Fruit fly (Drosophila melanogaster) whole organism, embryonic: ENCODE results near the gene Vha16-5.

Experiments used
- B-H1 ChIP-seq: fragments of 200-800 bp; sonication (Bioruptor generic); IDR thresholded peaks from 3 replicates; pipeline ENCODE4 v1.3.6; 2022; ENCODE audit warnings: missing biosample characterization, missing genetic modification characterization
- CG10654 ChIP-seq: fragments of 200-800 bp; sonication (Bioruptor generic); optimal IDR thresholded peaks from 2 replicates; lab custom pipeline; 2016; ENCODE audit warnings: missing biosample characterization, missing genetic modification characterization
- CG12299 ChIP-seq: fragments of 200-800 bp; sonication (Bioruptor generic); optimal IDR thresholded peaks from 2 replicates; lab custom pipeline; 2018; ENCODE audit warnings: missing biosample characterization, mild to moderate bottlenecking, missing genetic modification characterization
- CG13296 ChIP-seq: fragments of 200-800 bp; sonication (Bioruptor generic); optimal IDR thresholded peaks from 3 replicates; lab custom pipeline; 2018; ENCODE audit warnings: missing biosample characterization, mild to moderate bottlenecking, missing genetic modification characterization
- CG14050 ChIP-seq: fragments of 200-800 bp; sonication (Bioruptor generic); IDR thresholded peaks from 3 replicates; pipeline ENCODE4 v1.3.6; 2022; ENCODE audit warnings: missing biosample characterization, missing genetic modification characterization
- CG15514 ChIP-seq: fragments of 200-800 bp; sonication (Bioruptor generic); optimal IDR thresholded peaks from 3 replicates; lab custom pipeline; 2017; ENCODE audit warnings: missing biosample characterization, missing genetic modification characterization, mild to moderate bottlenecking, moderate library complexity, missing genetic modification reagents
- CG17912 ChIP-seq: fragments of 200-800 bp; sonication (Bioruptor generic); optimal IDR thresholded peaks from 2 replicates; lab custom pipeline; 2018; ENCODE audit warnings: missing biosample characterization, mild to moderate bottlenecking, missing genetic modification characterization
- CG18476 ChIP-seq: fragments of 200-800 bp; sonication (Bioruptor generic); optimal IDR thresholded peaks from 2 replicates; lab custom pipeline; 2016; ENCODE audit warnings: missing biosample characterization, mild to moderate bottlenecking, missing genetic modification characterization
- CG30403 ChIP-seq: fragments of 200-800 bp; sonication (Bioruptor generic); optimal IDR thresholded peaks from 3 replicates; lab custom pipeline; 2016; ENCODE audit warnings: missing biosample characterization, missing genetic modification characterization
- CG30431 ChIP-seq: fragments of 200-800 bp; sonication (Bioruptor generic); optimal IDR thresholded peaks from 2 replicates; lab custom pipeline; 2017; ENCODE audit warnings: missing biosample characterization, missing genetic modification characterization
- CG3838 ChIP-seq: fragments of 200-800 bp; sonication (Bioruptor generic); optimal IDR thresholded peaks from 3 replicates; lab custom pipeline; 2016; ENCODE audit warnings: missing biosample characterization, missing genetic modification characterization
- CG4328 ChIP-seq: fragments of 200-800 bp; sonication (Bioruptor generic); optimal IDR thresholded peaks from 3 replicates; lab custom pipeline; 2017; ENCODE audit warnings: missing biosample characterization, missing genetic modification reagents, missing genetic modification characterization
- CG5245 ChIP-seq: fragments of 200-800 bp; sonication (Bioruptor generic); optimal IDR thresholded peaks from 3 replicates; lab custom pipeline; 2016; ENCODE audit warnings: missing biosample characterization, missing genetic modification characterization
- CG7839 ChIP-seq: fragments of 200-800 bp; sonication (Bioruptor generic); optimal IDR thresholded peaks from 3 replicates; lab custom pipeline; 2018; ENCODE audit warnings: missing biosample characterization, mild to moderate bottlenecking, missing genetic modification characterization, moderate library complexity
- CG8089 ChIP-seq: fragments of 200-800 bp; sonication (Bioruptor generic); optimal IDR thresholded peaks from 3 replicates; lab custom pipeline; 2016; ENCODE audit warnings: missing biosample characterization, missing genetic modification characterization
- CG8765 ChIP-seq: fragments of 200-800 bp; sonication (Bioruptor generic); IDR thresholded peaks from 2 replicates; pipeline ENCODE4 v1.3.6; 2022; ENCODE audit warnings: missing biosample characterization, missing genetic modification characterization
- CG9817 ChIP-seq: fragments of 200-800 bp; sonication (Bioruptor generic); optimal IDR thresholded peaks from 2 replicates; lab custom pipeline; 2018; ENCODE audit warnings: missing biosample characterization, mild to moderate bottlenecking, missing genetic modification characterization, moderate library complexity
- Hand ChIP-seq: fragments of 200-800 bp; sonication (Bioruptor generic); optimal IDR thresholded peaks from 2 replicates; lab custom pipeline; 2017; ENCODE audit warnings: mild to moderate bottlenecking, missing biosample characterization, missing genetic modification reagents, missing genetic modification characterization
- HmgZ ChIP-seq: fragments of 200-800 bp; sonication (Bioruptor generic); optimal IDR thresholded peaks from 2 replicates; lab custom pipeline; 2018; ENCODE audit warnings: missing biosample characterization, mild to moderate bottlenecking, missing genetic modification characterization
- Hmr ChIP-seq: fragments of 200-800 bp; sonication (Bioruptor generic); optimal IDR thresholded peaks from 3 replicates; lab custom pipeline; 2017; ENCODE audit warnings: mild to moderate bottlenecking, missing biosample characterization, missing genetic modification reagents, missing genetic modification characterization
- Hsf ChIP-seq: fragments of 200-800 bp; sonication (Bioruptor generic); optimal IDR thresholded peaks from 3 replicates; lab custom pipeline; 2016; ENCODE audit warnings: missing biosample characterization, missing genetic modification characterization
- MBD-R2 ChIP-seq: fragments of 200-800 bp; sonication (Bioruptor generic); IDR thresholded peaks from 2 replicates; pipeline ENCODE4 v1.3.6; 2022; ENCODE audit warnings: missing biosample characterization, missing genetic modification characterization
- Oli ChIP-seq: fragments of 200-800 bp; sonication (Bioruptor generic); optimal IDR thresholded peaks from 2 replicates; lab custom pipeline; 2018; ENCODE audit warnings: missing biosample characterization, mild to moderate bottlenecking, missing genetic modification characterization, moderate library complexity
- PHDP ChIP-seq: fragments of 200-800 bp; sonication (Bioruptor generic); optimal IDR thresholded peaks from 3 replicates; lab custom pipeline; 2018; ENCODE audit warnings: missing biosample characterization, mild to moderate bottlenecking, missing genetic modification characterization, moderate library complexity
- Pdp1 ChIP-seq, 2 experiments: fragments of 200-800 bp; sonication (Bioruptor generic); optimal IDR thresholded peaks; 3 replicates each; lab custom pipeline; 2016; ENCODE audit warnings: missing biosample characterization in 2 of 2, missing genetic modification characterization in 2 of 2, mild to moderate bottlenecking in 1 of 2, moderate library complexity in 1 of 2
- Rfx ChIP-seq: fragments of 200-800 bp; sonication (Bioruptor generic); IDR thresholded peaks from 2 replicates; pipeline ENCODE4 v1.3.6; 2022; ENCODE audit warnings: missing biosample characterization, missing genetic modification characterization
- Sox102F ChIP-seq: fragments of 200-800 bp; sonication (Bioruptor generic); optimal IDR thresholded peaks from 2 replicates; lab custom pipeline; 2018; ENCODE audit warnings: missing biosample characterization, mild to moderate bottlenecking, missing genetic modification characterization, moderate library complexity
- Ssrp ChIP-seq: fragments of 200-800 bp; sonication (Bioruptor generic); optimal IDR thresholded peaks from 2 replicates; lab custom pipeline; 2018; ENCODE audit warnings: missing biosample characterization, mild to moderate bottlenecking, missing genetic modification characterization, moderate library complexity
- chif ChIP-seq, 2 experiments: fragments of 200-800 bp; sonication (Bioruptor generic); optimal IDR thresholded peaks; 3 replicates each; lab custom pipeline; 2016; ENCODE audit warnings: missing biosample characterization in 2 of 2, missing genetic modification characterization in 2 of 2
- croc ChIP-seq: fragments of 200-800 bp; sonication (Bioruptor generic); conservative IDR thresholded peaks from 3 replicates; pipeline ENCODE4 v1.3.6; 2022; ENCODE audit warnings: missing biosample characterization, missing genetic modification characterization
- crp ChIP-seq, 2 experiments: fragments of 200-800 bp; sonication (Bioruptor generic); optimal IDR thresholded peaks; 2 replicates in 1 of 2; 3 replicates in 1 of 2; lab custom pipeline; 2017; ENCODE audit warnings: missing biosample characterization in 2 of 2, missing genetic modification characterization in 2 of 2, mild to moderate bottlenecking in 1 of 2, moderate library complexity in 1 of 2
- cwo ChIP-seq: fragments of 200-800 bp; sonication (Bioruptor generic); optimal IDR thresholded peaks from 3 replicates; lab custom pipeline; 2017; ENCODE audit warnings: missing biosample characterization, missing genetic modification characterization, mild to moderate bottlenecking, moderate library complexity, missing genetic modification reagents
- dpn ChIP-seq, 2 experiments: fragments of 200-800 bp; sonication (Bioruptor generic); optimal IDR thresholded peaks; 3 replicates each; lab custom pipeline; 2016; ENCODE audit warnings: missing biosample characterization in 2 of 2, missing genetic modification characterization in 2 of 2
- gfzf ChIP-seq: fragments of 200-800 bp; sonication (Bioruptor generic); optimal IDR thresholded peaks from 2 replicates; lab custom pipeline; 2016; ENCODE audit warnings: missing biosample characterization, mild to moderate bottlenecking, missing genetic modification characterization, moderate library complexity
- hbn ChIP-seq: fragments of 200-800 bp; sonication (Bioruptor generic); IDR thresholded peaks from 2 replicates; pipeline ENCODE4 v1.3.6; 2022; ENCODE audit warnings: missing biosample characterization, missing genetic modification characterization; ENCODE audit not compliant: partially characterized antibody
- hkb ChIP-seq, 2 experiments: fragments of 200-800 bp in 1 of 2; fragments of >200 bp in 1 of 2; sonication (Bioruptor generic) in 1 of 2; IDR thresholded peaks in 1 of 2; optimal IDR thresholded peaks in 1 of 2; 2 replicates each; pipeline versions ENCODE4 v1.3.6 to Lab custom; 2017 to 2022; ENCODE audit warnings: missing biosample characterization in 1 of 2, missing genetic modification characterization in 1 of 2
- inv ChIP-seq: fragments of 200-800 bp; sonication (Bioruptor generic); IDR thresholded peaks from 2 replicates; pipeline ENCODE4 v1.3.6; 2022; ENCODE audit warnings: missing biosample characterization, missing genetic modification characterization; ENCODE audit not compliant: partially characterized antibody
- lab ChIP-seq: fragments of 200-800 bp; sonication (Bioruptor generic); optimal IDR thresholded peaks from 3 replicates; lab custom pipeline; 2017; ENCODE audit warnings: missing biosample characterization, missing genetic modification characterization, mild to moderate bottlenecking, moderate library complexity, missing genetic modification reagents
- mam ChIP-seq: fragments of 200-800 bp; sonication (Bioruptor generic); optimal IDR thresholded peaks from 3 replicates; lab custom pipeline; 2016; ENCODE audit warnings: missing biosample characterization, missing genetic modification characterization
- pan ChIP-seq, 4 experiments: fragments of >200 bp in 3 of 4; fragments of 200-800 bp in 1 of 4; sonication (Bioruptor generic) in 1 of 4; optimal IDR thresholded peaks in 3 of 4; IDR thresholded peaks in 1 of 4; 2 replicates each; pipeline versions ENCODE4 v1.3.6 to Lab custom; 2017 to 2022; ENCODE audit warnings: missing biosample characterization in 2 of 4, missing genetic modification characterization in 2 of 4, mixed read lengths in 1 of 4
- phol ChIP-seq: fragments of 200-800 bp; sonication (Bioruptor generic); optimal IDR thresholded peaks from 3 replicates; lab custom pipeline; 2018; ENCODE audit warnings: missing biosample characterization, mild to moderate bottlenecking, missing genetic modification characterization, moderate library complexity
- run ChIP-seq: fragments of 200-800 bp; sonication (Bioruptor generic); optimal IDR thresholded peaks from 3 replicates; lab custom pipeline; 2018; ENCODE audit warnings: missing biosample characterization, mild to moderate bottlenecking, missing genetic modification characterization
- ssp ChIP-seq: fragments of 200-800 bp; sonication (Bioruptor generic); IDR thresholded peaks from 2 replicates; pipeline ENCODE4 v1.3.6; 2022; ENCODE audit warnings: missing biosample characterization, missing genetic modification characterization
- sug ChIP-seq: fragments of 200-800 bp; optimal IDR thresholded peaks from 2 replicates; lab custom pipeline; 2019; ENCODE audit warnings: missing biosample characterization, mild to moderate bottlenecking, missing genetic modification characterization, moderate library complexity
- vvl ChIP-seq: fragments of 200-800 bp; sonication (Bioruptor generic); IDR thresholded peaks from 2 replicates; pipeline ENCODE4 v1.3.6; 2022; ENCODE audit warnings: missing biosample characterization, missing genetic modification characterization
- z ChIP-seq: fragments of 200-800 bp; sonication (Bioruptor generic); IDR thresholded peaks from 3 replicates; pipeline ENCODE4 v1.3.6; 2022; ENCODE audit warnings: missing biosample characterization, missing genetic modification characterization

The Vha16-5 gene

DNA sequence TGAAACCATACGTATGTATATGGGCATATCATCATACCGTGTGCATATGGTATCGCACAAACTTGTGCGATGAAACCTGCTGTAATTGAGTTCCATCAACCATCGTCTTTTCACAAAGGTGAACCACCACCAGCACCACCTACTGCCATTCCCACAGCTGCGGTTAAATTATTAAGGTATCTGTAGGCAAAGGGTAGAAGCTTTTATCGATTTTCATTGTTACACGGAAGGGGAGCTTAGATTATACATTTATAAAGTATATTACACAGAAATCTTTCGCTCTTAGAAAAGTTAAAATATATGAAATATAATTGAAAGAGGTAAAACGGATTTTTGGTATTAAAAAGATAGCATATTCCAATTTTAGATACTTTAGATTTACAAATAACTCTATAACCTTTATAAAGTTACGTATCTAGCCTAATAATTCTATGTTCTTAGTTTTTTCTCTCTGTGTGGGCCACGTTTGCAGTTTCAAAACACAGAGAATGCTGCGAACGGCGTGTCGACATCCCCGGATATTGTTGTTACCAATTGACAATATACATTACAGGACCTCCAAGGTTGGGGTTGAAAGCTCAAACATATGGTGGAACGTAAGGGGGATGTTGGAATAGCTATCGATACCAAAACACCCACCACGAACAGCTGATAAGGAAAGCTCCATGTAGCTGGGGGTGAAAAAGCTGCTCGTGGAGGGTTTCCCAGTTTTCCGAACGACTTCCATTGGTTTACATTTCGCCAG is 23.8 kb upstream of the Vha16-5 start, which contains the start of gene CG6495 (continued):
- TF ChIP-seq gfzf (GFP tag; lab: Kevin White, UChicago) (no peak), CG14050 (GFP tag; lab: Robert Waterston, UW) (no peak), CG17912 (GFP tag; lab: Kevin White, UChicago) (no peak), Hand (GFP tag; lab: Kevin White, UChicago) (peak; percentile 63), pan (optimal IDR thresholded peaks at IDR 0.05; lab: Kevin White, UChicago) (no peak), pan (GFP tag; optimal IDR thresholded peaks at IDR 0.05 in 1 of 2, IDR thresholded peaks at IDR 0.05 in 1 of 2) (peak in 1 of 2 experiments; percentile 29), CG13296 (GFP tag; lab: Kevin White, UChicago) (peak; percentile 61), ssp (GFP tag; lab: Robert Waterston, UW) (peak; percentile 37; the same call in 1 of the 2 replicates), CG30431 (GFP tag; lab: Kevin White, UChicago) (no peak), CG18476 (GFP tag; lab: Kevin White, UChicago) (no peak), inv (GFP tag; lab: Robert Waterston, UW) (no peak), CG5245 (GFP tag; lab: Kevin White, UChicago) (peak; percentile 17), CG7839 (tag; lab: Kevin White, UChicago) (peak; percentile 75), Ssrp (tag; lab: Kevin White, UChicago) (peak; percentile 47), Rfx (GFP tag; lab: Robert Waterston, UW) (peak; percentile 54), hbn (GFP tag; lab: Robert Waterston, UW) (no peak), HmgZ (peak; percentile 3), PHDP (tag; lab: Kevin White, UChicago) (peak; percentile 76), CG10654 (no peak), chif (GFP tag; optimal IDR thresholded peaks at IDR 0.05; lab: Kevin White, UChicago) (no peak), CG9817 (tag; lab: Kevin White, UChicago) (peak; percentile 32), dpn (GFP tag; optimal IDR thresholded peaks at IDR 0.05; lab: Kevin White, UChicago) (peak; percentile 8 to 33), z (no peak), CG12299 (tag; lab: Kevin White, UChicago) (peak; percentile 64), CG8089 (no peak), CG15514 (peak; percentile 28), Pdp1 (GFP tag; optimal IDR thresholded peaks at IDR 0.05; lab: Kevin White, UChicago) (peak in 1 of 2 experiments; percentile 15), run (tag; lab: Kevin White, UChicago) (peak; percentile 61), mam (GFP tag; lab: Kevin White, UChicago) (peak; percentile 23), CG3838 (GFP tag; lab: Kevin White, UChicago) (no peak), vvl (GFP tag; lab: Robert Waterston, UW) (peak; percentile 65), Oli (tag; lab: Kevin White, UChicago) (peak; percentile 59), B-H1 (GFP tag; lab: Robert Waterston, UW) (no peak; the same call in 2 of the 3 replicates), phol (tag; lab: Kevin White, UChicago) (peak; percentile 55), hkb (optimal IDR thresholded peaks at IDR 0.05; lab: Kevin White, UChicago) (no peak), hkb (GFP tag; IDR thresholded peaks at IDR 0.05; lab: Robert Waterston, UW) (peak; percentile 62), CG8765 (GFP tag; lab: Robert Waterston, UW) (no peak), croc (GFP tag; lab: Robert Waterston, UW) (peak; percentile 30; the same call in 2 of the 3 replicates), crp (GFP tag; optimal IDR thresholded peaks at IDR 0.05; lab: Kevin White, UChicago) (peak in 1 of 2 experiments; percentile 71), Sox102F (GFP tag; lab: Kevin White, UChicago) (peak; percentile 71), CG4328 (GFP tag; lab: Kevin White, UChicago) (peak; percentile 8), sug (tag; lab: Kevin White, UChicago) (peak; percentile 28), CG30403 (GFP tag; lab: Kevin White, UChicago) (peak; percentile 61), Hmr (GFP tag; lab: Kevin White, UChicago) (peak; percentile 67), Hsf (GFP tag; lab: Kevin White, UChicago) (peak; percentile 15), cwo (GFP tag; lab: Kevin White, UChicago) (peak; percentile 63), MBD-R2 (GFP tag; lab: Robert Waterston, UW) (peak; percentile 15; the same call in 1 of the 2 replicates), lab (GFP tag; lab: Kevin White, UChicago) (peak; percentile 80)
